Fruit fly (Drosophila melanogaster) whole organism, pupa: ENCODE measurements around the gene CG9171.

Experiments used
- CG10348 ChIP-seq: fragments of 200-800 bp; sonication (Bioruptor generic); IDR thresholded peaks from 2 replicates; pipeline ENCODE4 v1.3.6; 2022; ENCODE audit warnings: missing biosample characterization, missing genetic modification characterization
- CG12605 ChIP-seq: fragments of 200-800 bp; sonication (Bioruptor generic); IDR thresholded peaks from 2 replicates; pipeline ENCODE4 v1.3.6; 2022; ENCODE audit warnings: missing biosample characterization, missing genetic modification characterization
- CG13204 ChIP-seq: fragments of 200-800 bp; sonication (Bioruptor generic); optimal IDR thresholded peaks from 2 replicates; lab custom pipeline; 2018; ENCODE audit warnings: missing biosample characterization, mild to moderate bottlenecking, missing genetic modification characterization, moderate library complexity
- CG15710 ChIP-seq: fragments of 200-800 bp; sonication (Bioruptor generic); optimal IDR thresholded peaks from 2 replicates; lab custom pipeline; 2018; ENCODE audit warnings: missing biosample characterization, mild to moderate bottlenecking, missing genetic modification characterization, moderate library complexity
- CG32121 ChIP-seq: fragments of 200-800 bp; sonication (Bioruptor generic); IDR thresholded peaks from 2 replicates; pipeline ENCODE4 v1.3.6; 2022; ENCODE audit warnings: missing biosample characterization, missing genetic modification characterization
- CG34367 ChIP-seq: fragments of 200-800 bp; sonication (Bioruptor generic); optimal IDR thresholded peaks from 2 replicates; lab custom pipeline; 2018; ENCODE audit warnings: missing biosample characterization, mild to moderate bottlenecking, missing genetic modification characterization
- CG4496 ChIP-seq: fragments of 200-800 bp; sonication (Bioruptor generic); IDR thresholded peaks from 3 replicates; pipeline ENCODE4 v1.3.6; 2022; ENCODE audit warnings: missing biosample characterization, missing genetic modification characterization
- CG8301 ChIP-seq: fragments of 200-800 bp; sonication (Bioruptor generic); optimal IDR thresholded peaks from 2 replicates; lab custom pipeline; 2018; ENCODE audit warnings: missing biosample characterization, mild to moderate bottlenecking, missing genetic modification characterization
- EcR ChIP-seq: fragments of 200-800 bp; sonication (Bioruptor generic); optimal IDR thresholded peaks from 3 replicates; lab custom pipeline; 2019; ENCODE audit warnings: missing biosample characterization, missing genetic modification characterization, mild to moderate bottlenecking, moderate library complexity, missing genetic modification reagents
- Pif1A ChIP-seq: fragments of 200-800 bp; sonication (Bioruptor generic); optimal IDR thresholded peaks from 3 replicates; lab custom pipeline; 2016; ENCODE audit warnings: missing biosample characterization, missing genetic modification characterization
- Pif1B ChIP-seq: fragments of 200-800 bp; sonication (Bioruptor generic); optimal IDR thresholded peaks from 3 replicates; lab custom pipeline; 2016; ENCODE audit warnings: missing biosample characterization, missing genetic modification characterization
- Snoo ChIP-seq: fragments of 200-800 bp; sonication (Bioruptor generic); optimal IDR thresholded peaks from 3 replicates; lab custom pipeline; 2017; ENCODE audit warnings: missing biosample characterization, mild to moderate bottlenecking, missing genetic modification characterization, inconsistent platforms
- fd96Ca ChIP-seq: fragments of 200-800 bp; sonication (Bioruptor generic); IDR thresholded peaks from 3 replicates; pipeline ENCODE4 v1.3.6; 2022; ENCODE audit warnings: missing biosample characterization, missing genetic modification characterization
- gl ChIP-seq: fragments of 200-800 bp; sonication (Bioruptor generic); optimal IDR thresholded peaks from 2 replicates; lab custom pipeline; 2018; ENCODE audit warnings: missing biosample characterization, mild to moderate bottlenecking, missing genetic modification characterization

DNA sequence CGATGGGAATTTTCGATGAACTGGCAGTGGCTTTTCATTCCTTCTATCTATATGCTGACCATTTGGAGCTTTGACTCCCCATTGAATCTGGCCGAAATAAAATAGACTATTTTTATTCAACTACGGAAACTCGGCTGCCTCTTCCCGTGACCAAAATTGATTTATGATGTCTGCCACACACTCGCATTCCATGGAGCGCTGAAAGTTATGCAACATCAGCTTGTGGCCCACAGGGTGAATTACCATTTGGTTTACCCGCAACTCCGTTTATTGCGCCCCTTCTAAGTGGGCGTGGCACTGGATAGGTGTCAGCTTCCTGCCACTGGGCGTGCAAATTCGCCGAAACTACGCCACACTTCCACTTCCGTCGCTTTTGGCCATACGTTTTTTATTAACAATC lies 7.0 kb downstream of the CG9171 start:
- TF ChIP-seq Pif1B (GFP tag; lab: Kevin White, UChicago) (no peak), CG15710 (no peak), Snoo (no peak), Pif1A (GFP tag; lab: Kevin White, UChicago) (no peak), EcR (GFP tag; lab: Kevin White, UChicago) (no peak), fd96Ca (no peak), CG4496 (GFP tag; lab: Robert Waterston, UW) (no peak), CG32121 (GFP tag; lab: Robert Waterston, UW) (no peak), CG12605 (no peak), gl (tag; lab: Kevin White, UChicago) (no peak), CG8301 (tag; lab: Kevin White, UChicago) (no peak), CG10348 (GFP tag; lab: Robert Waterston, UW) (no peak), CG13204 (no peak), CG34367 (tag; lab: Kevin White, UChicago) (no peak)
